Fruit fly (Drosophila melanogaster) whole organism, embryonic: ENCODE measurements around the gene SdicC.

Experiments used
- Atf3 ChIP-seq: fragments of 200-800 bp; sonication (Bioruptor generic); optimal IDR thresholded peaks from 3 replicates; lab custom pipeline; 2016; ENCODE audit warnings: missing biosample characterization, missing genetic modification characterization
- B-H2 ChIP-seq: fragments of 200-800 bp; sonication (Bioruptor generic); optimal IDR thresholded peaks from 2 replicates; lab custom pipeline; 2018; ENCODE audit warnings: missing biosample characterization, mild to moderate bottlenecking, missing genetic modification characterization
- Blimp-1 ChIP-seq: fragments of 200-800 bp; sonication (Bioruptor generic); optimal IDR thresholded peaks from 3 replicates; lab custom pipeline; 2018; ENCODE audit warnings: missing biosample characterization, missing genetic modification characterization, mild to moderate bottlenecking, moderate library complexity, missing genetic modification reagents
- CG10654 ChIP-seq: fragments of 200-800 bp; sonication (Bioruptor generic); optimal IDR thresholded peaks from 2 replicates; lab custom pipeline; 2016; ENCODE audit warnings: missing biosample characterization, missing genetic modification characterization
- CG10979 ChIP-seq: fragments of 200-800 bp; sonication (Bioruptor generic); optimal IDR thresholded peaks from 2 replicates; lab custom pipeline; 2018; ENCODE audit warnings: missing biosample characterization, mild to moderate bottlenecking, missing genetic modification characterization, moderate library complexity
- CG12071 ChIP-seq: fragments of 200-800 bp; sonication (Bioruptor generic); optimal IDR thresholded peaks from 3 replicates; lab custom pipeline; 2018; ENCODE audit warnings: missing biosample characterization, mild to moderate bottlenecking, missing genetic modification characterization
- CG12769 ChIP-seq: fragments of 200-800 bp; sonication (Bioruptor generic); optimal IDR thresholded peaks from 2 replicates; lab custom pipeline; 2019; ENCODE audit warnings: missing biosample characterization, mild to moderate bottlenecking, missing genetic modification characterization, moderate library complexity
- CG17612 ChIP-seq: fragments of 200-800 bp; sonication (Bioruptor generic); IDR thresholded peaks from 2 replicates; pipeline ENCODE4 v1.3.6; 2022; ENCODE audit warnings: missing biosample characterization, missing genetic modification characterization
- CG17829 ChIP-seq: fragments of 200-800 bp; optimal IDR thresholded peaks from 2 replicates; lab custom pipeline; 2019; ENCODE audit warnings: missing biosample characterization, mild to moderate bottlenecking, missing genetic modification characterization, moderate library complexity
- CG2120 ChIP-seq: fragments of 200-800 bp; sonication (Bioruptor generic); optimal IDR thresholded peaks from 3 replicates; lab custom pipeline; 2016; ENCODE audit warnings: missing biosample characterization, missing genetic modification characterization
- CG2202 ChIP-seq: fragments of 200-800 bp; sonication (Bioruptor generic); optimal IDR thresholded peaks from 2 replicates; lab custom pipeline; 2018; ENCODE audit warnings: missing biosample characterization, mild to moderate bottlenecking, missing genetic modification characterization
- CG31365 ChIP-seq: fragments of 200-800 bp; sonication (Bioruptor generic); optimal IDR thresholded peaks from 2 replicates; lab custom pipeline; 2018; ENCODE audit warnings: missing biosample characterization, mild to moderate bottlenecking, missing genetic modification characterization
- CG31388 ChIP-seq: fragments of 200-800 bp; sonication (Bioruptor generic); optimal IDR thresholded peaks from 2 replicates; lab custom pipeline; 2016; ENCODE audit warnings: missing biosample characterization, missing genetic modification characterization
- CG4360 ChIP-seq: fragments of 200-800 bp; sonication (Bioruptor generic); IDR thresholded peaks from 2 replicates; pipeline ENCODE4 v1.3.6; 2022; ENCODE audit warnings: missing biosample characterization, missing genetic modification characterization
- CG9609 ChIP-seq: fragments of 200-800 bp; sonication (Bioruptor generic); optimal IDR thresholded peaks from 3 replicates; lab custom pipeline; 2016; ENCODE audit warnings: missing biosample characterization, missing genetic modification characterization
- CG9727 ChIP-seq: fragments of 200-800 bp; sonication (Bioruptor generic); optimal IDR thresholded peaks from 3 replicates; lab custom pipeline; 2017; ENCODE audit warnings: missing biosample characterization, mild to moderate bottlenecking, missing genetic modification characterization
- CG9876 ChIP-seq: fragments of 200-800 bp; sonication (Bioruptor generic); optimal IDR thresholded peaks from 2 replicates; lab custom pipeline; 2016; ENCODE audit warnings: missing biosample characterization, missing genetic modification characterization
- Chrac-16 ChIP-seq: fragments of 200-800 bp; sonication (Bioruptor generic); optimal IDR thresholded peaks from 3 replicates; lab custom pipeline; 2016; ENCODE audit warnings: missing biosample characterization, missing genetic modification characterization
- Dbx ChIP-seq: fragments of 200-800 bp; sonication (Bioruptor generic); IDR thresholded peaks from 3 replicates; pipeline ENCODE4 v1.3.6; 2022; ENCODE audit warnings: missing biosample characterization, missing genetic modification characterization
- Drgx ChIP-seq: fragments of 200-800 bp; sonication (Bioruptor generic); IDR thresholded peaks from 2 replicates; pipeline ENCODE4 v1.3.6; 2022; ENCODE audit warnings: missing biosample characterization, missing genetic modification characterization
- GATAe ChIP-seq: fragments of 200-800 bp; sonication (Bioruptor generic); conservative IDR thresholded peaks from 2 replicates; pipeline ENCODE4 v1.3.6; 2022; ENCODE audit warnings: missing biosample characterization, missing genetic modification characterization
- H2.0 ChIP-seq: fragments of 200-800 bp; sonication (Bioruptor generic); IDR thresholded peaks from 2 replicates; pipeline ENCODE4 v1.3.6; 2022; ENCODE audit warnings: missing biosample characterization, missing genetic modification characterization
- Hand ChIP-seq: fragments of 200-800 bp; sonication (Bioruptor generic); optimal IDR thresholded peaks from 2 replicates; lab custom pipeline; 2017; ENCODE audit warnings: mild to moderate bottlenecking, missing biosample characterization, missing genetic modification reagents, missing genetic modification characterization
- Mes4 ChIP-seq: fragments of 200-800 bp; sonication (Bioruptor generic); optimal IDR thresholded peaks from 2 replicates; lab custom pipeline; 2016; ENCODE audit warnings: missing biosample characterization, missing genetic modification characterization
- NK7.1 ChIP-seq: fragments of 200-800 bp; sonication (Bioruptor generic); optimal IDR thresholded peaks from 3 replicates; lab custom pipeline; 2016; ENCODE audit warnings: missing biosample characterization, missing genetic modification characterization
- Scr ChIP-seq: fragments of 200-800 bp; sonication (Bioruptor generic); IDR thresholded peaks from 2 replicates; pipeline ENCODE4 v1.3.6; 2022; ENCODE audit warnings: missing biosample characterization, missing genetic modification characterization; ENCODE audit not compliant: partially characterized antibody
- Sin3A ChIP-seq: fragments of >200 bp; optimal IDR thresholded peaks from 2 replicates; lab custom pipeline; 2018
- Ssrp ChIP-seq: fragments of 200-800 bp; sonication (Bioruptor generic); optimal IDR thresholded peaks from 2 replicates; lab custom pipeline; 2018; ENCODE audit warnings: missing biosample characterization, mild to moderate bottlenecking, missing genetic modification characterization, moderate library complexity
- TFAM ChIP-seq: fragments of 200-800 bp; sonication (Bioruptor generic); optimal IDR thresholded peaks from 2 replicates; lab custom pipeline; 2017; ENCODE audit warnings: missing biosample characterization, missing genetic modification characterization, inconsistent platforms
- Tbp ChIP-seq: fragments of >200 bp; optimal IDR thresholded peaks from 2 replicates; lab custom pipeline; 2018; ENCODE audit warnings: missing biosample characterization, missing genetic modification characterization
- amos ChIP-seq: fragments of 200-800 bp; sonication (Bioruptor generic); IDR thresholded peaks from 2 replicates; pipeline ENCODE4 v1.3.6; 2022; ENCODE audit warnings: missing biosample characterization, missing genetic modification characterization; ENCODE audit not compliant: partially characterized antibody
- aop ChIP-seq: fragments of 200-800 bp; sonication (Bioruptor generic); IDR thresholded peaks from 2 replicates; pipeline ENCODE4 v1.3.6; 2022; ENCODE audit warnings: missing biosample characterization, missing genetic modification characterization
- ara ChIP-seq: fragments of 200-800 bp; sonication (Bioruptor generic); IDR thresholded peaks from 2 replicates; pipeline ENCODE4 v1.3.6; 2022; ENCODE audit warnings: missing biosample characterization, missing genetic modification characterization
- ash1 ChIP-seq: fragments of 200-800 bp; sonication (Bioruptor generic); optimal IDR thresholded peaks from 2 replicates; lab custom pipeline; 2018; ENCODE audit warnings: missing biosample characterization, mild to moderate bottlenecking, missing genetic modification characterization
- chm ChIP-seq: fragments of 200-800 bp; sonication (Bioruptor generic); IDR thresholded peaks from 2 replicates; pipeline ENCODE4 v1.3.6; 2022; ENCODE audit warnings: missing biosample characterization, missing genetic modification characterization
- cwo ChIP-seq: fragments of 200-800 bp; sonication (Bioruptor generic); optimal IDR thresholded peaks from 3 replicates; lab custom pipeline; 2017; ENCODE audit warnings: missing biosample characterization, missing genetic modification characterization, mild to moderate bottlenecking, moderate library complexity, missing genetic modification reagents
- da ChIP-seq: fragments of 200-800 bp; sonication (Bioruptor generic); optimal IDR thresholded peaks from 2 replicates; lab custom pipeline; 2016; ENCODE audit warnings: missing biosample characterization, missing genetic modification characterization
- dan ChIP-seq: fragments of 200-800 bp; sonication (Bioruptor generic); IDR thresholded peaks from 2 replicates; pipeline ENCODE4 v1.3.6; 2022; ENCODE audit warnings: missing biosample characterization, missing genetic modification characterization
- dm ChIP-seq: fragments of 200-800 bp; sonication (Bioruptor generic); optimal IDR thresholded peaks from 3 replicates; lab custom pipeline; 2016; ENCODE audit warnings: missing biosample characterization, missing genetic modification characterization
- fd102C ChIP-seq: fragments of 200-800 bp; sonication (Bioruptor generic); optimal IDR thresholded peaks from 2 replicates; lab custom pipeline; 2018; ENCODE audit warnings: missing biosample characterization, mild to moderate bottlenecking, missing genetic modification characterization, moderate library complexity
- fd96Cb ChIP-seq: fragments of 200-800 bp; sonication (Bioruptor generic); optimal IDR thresholded peaks from 2 replicates; lab custom pipeline; 2018; ENCODE audit warnings: missing biosample characterization, mild to moderate bottlenecking, missing genetic modification characterization, moderate library complexity
- gce ChIP-seq: fragments of 200-800 bp; sonication (Bioruptor generic); IDR thresholded peaks from 3 replicates; pipeline ENCODE4 v1.3.6; 2022; ENCODE audit warnings: missing biosample characterization, missing genetic modification characterization
- ham ChIP-seq: fragments of 200-800 bp; sonication (Bioruptor generic); IDR thresholded peaks from 2 replicates; pipeline ENCODE4 v1.3.6; 2022; ENCODE audit warnings: missing biosample characterization, missing genetic modification characterization
- kay ChIP-seq: fragments of 200-800 bp; sonication (Bioruptor generic); optimal IDR thresholded peaks from 2 replicates; lab custom pipeline; 2016; ENCODE audit warnings: missing biosample characterization, missing genetic modification characterization
- mld ChIP-seq: fragments of 200-800 bp; sonication (Bioruptor generic); IDR thresholded peaks from 3 replicates; pipeline ENCODE4 v1.3.6; 2022; ENCODE audit warnings: missing biosample characterization, missing genetic modification characterization; ENCODE audit not compliant: partially characterized antibody
- oc ChIP-seq: fragments of 200-800 bp; sonication (Bioruptor generic); optimal IDR thresholded peaks from 2 replicates; lab custom pipeline; 2018; ENCODE audit warnings: missing biosample characterization, mild to moderate bottlenecking, missing genetic modification characterization, moderate library complexity
- onecut ChIP-seq: fragments of 200-800 bp; sonication (Bioruptor generic); IDR thresholded peaks from 2 replicates; pipeline ENCODE4 v1.3.6; 2022; ENCODE audit warnings: missing biosample characterization, missing genetic modification characterization
- p53 ChIP-seq: fragments of 200-800 bp; sonication (Bioruptor generic); optimal IDR thresholded peaks from 2 replicates; lab custom pipeline; 2016; ENCODE audit warnings: missing biosample characterization, missing genetic modification characterization
- pnt ChIP-seq: fragments of 200-800 bp; sonication (Bioruptor generic); optimal IDR thresholded peaks from 3 replicates; lab custom pipeline; 2016; ENCODE audit warnings: missing biosample characterization, missing genetic modification characterization
- slbo ChIP-seq: fragments of 200-800 bp; sonication (Bioruptor generic); IDR thresholded peaks from 2 replicates; pipeline ENCODE4 v1.3.6; 2022; ENCODE audit warnings: missing biosample characterization, missing genetic modification characterization
- slou ChIP-seq: fragments of 200-800 bp; sonication (Bioruptor generic); optimal IDR thresholded peaks from 3 replicates; lab custom pipeline; 2016; ENCODE audit warnings: missing biosample characterization, missing genetic modification characterization
- tll ChIP-seq, 2 experiments: fragments of 200-800 bp in 1 of 2; fragments of >200 bp in 1 of 2; sonication (Bioruptor generic) in 1 of 2; optimal IDR thresholded peaks; 2 replicates each; lab custom pipeline; 2017 to 2019; ENCODE audit warnings: missing biosample characterization in 2 of 2, missing genetic modification characterization in 2 of 2, mild to moderate bottlenecking in 1 of 2, moderate library complexity in 1 of 2

Gene SdicC

dm6 chrX:20173464-20173995, 43.5 kb downstream of the SdicC start, which contains the start of gene AnxB10 (continued):
- no peak for TF ChIP-seq ash1 (GFP tag; lab: Kevin White, UChicago)
- TF ChIP-seq mld (GFP tag; lab: Robert Waterston, UW): no peak
- no peak for TF ChIP-seq Tbp (GFP tag; lab: Kevin White, UChicago)
- peak; percentile 44 for TF ChIP-seq CG12071
- TF ChIP-seq NK7.1 (GFP tag; lab: Kevin White, UChicago): no peak
- TF ChIP-seq CG12769 (tag; lab: Kevin White, UChicago): no peak
- peak; percentile 43 for TF ChIP-seq onecut (GFP tag; lab: Robert Waterston, UW)
- peak; percentile 56; the same call in 1 of the 3 replicates for TF ChIP-seq Dbx (GFP tag; lab: Robert Waterston, UW)
- no peak for TF ChIP-seq CG17612 (GFP tag; lab: Robert Waterston, UW)
- peak; percentile 61 for TF ChIP-seq CG10979
- no peak for TF ChIP-seq Sin3A (lab: Kevin White, UChicago)
- TF ChIP-seq Drgx (GFP tag; lab: Robert Waterston, UW): peak; percentile 93
- TF ChIP-seq CG2202: no peak
- TF ChIP-seq CG9609 (GFP tag; lab: Kevin White, UChicago): peak; percentile 0
- TF ChIP-seq Hand (GFP tag; lab: Kevin White, UChicago): peak; percentile 7
- no peak for TF ChIP-seq ham
- peak; percentile 37 for TF ChIP-seq Mes4 (GFP tag; lab: Kevin White, UChicago)
- no peak for TF ChIP-seq tll (GFP tag; optimal IDR thresholded peaks at IDR 0.05; lab: Kevin White, UChicago)
- no peak for TF ChIP-seq da
- no peak for TF ChIP-seq B-H2 (GFP tag; lab: Kevin White, UChicago)
- TF ChIP-seq cwo: peak; percentile 58
- no peak for TF ChIP-seq kay (GFP tag; lab: Kevin White, UChicago)
- peak; percentile 22 for TF ChIP-seq oc
- no peak for TF ChIP-seq Scr
- peak; percentile 56 for TF ChIP-seq CG10654 (GFP tag; lab: Kevin White, UChicago)
- no peak for TF ChIP-seq p53
- peak; percentile 17 for TF ChIP-seq Chrac-16 (GFP tag; lab: Kevin White, UChicago)
- TF ChIP-seq TFAM: no peak
- TF ChIP-seq Blimp-1 (GFP tag; lab: Kevin White, UChicago): peak; percentile 64
- no peak for TF ChIP-seq CG31365 (tag; lab: Kevin White, UChicago)
- no peak for TF ChIP-seq dan (GFP tag; lab: Robert Waterston, UW)
- no peak for TF ChIP-seq chm (GFP tag; lab: Robert Waterston, UW)
- peak; percentile 40 for TF ChIP-seq CG2120 (GFP tag; lab: Kevin White, UChicago)
- peak; percentile 67 for TF ChIP-seq fd96Cb (tag; lab: Kevin White, UChicago)
- 0 out of 2 replicates have a peak, but pooled peaks have one; percentile 22 for TF ChIP-seq ara
- peak; percentile 58 for TF ChIP-seq CG17829 (tag; lab: Kevin White, UChicago)
- peak; percentile 2 for TF ChIP-seq Atf3
- no peak for TF ChIP-seq slou
- no peak for TF ChIP-seq GATAe (GFP tag; lab: Robert Waterston, UW)
- no peak for TF ChIP-seq fd102C (GFP tag; lab: Kevin White, UChicago)
- no peak for TF ChIP-seq amos (GFP tag; lab: Robert Waterston, UW)
- TF ChIP-seq Ssrp (tag; lab: Kevin White, UChicago): peak; percentile 31
- no peak for TF ChIP-seq aop
- TF ChIP-seq pnt (GFP tag; lab: Kevin White, UChicago): peak; percentile 25
- TF ChIP-seq CG9727: peak; percentile 51
- peak; percentile 54 for TF ChIP-seq slbo (GFP tag; lab: Robert Waterston, UW)
- no peak for TF ChIP-seq CG31388 (GFP tag; lab: Kevin White, UChicago)
- TF ChIP-seq dm: no peak
- TF ChIP-seq CG9876 (GFP tag; lab: Kevin White, UChicago): no peak
- TF ChIP-seq H2.0 (GFP tag; lab: Robert Waterston, UW): no peak
- TF ChIP-seq gce (GFP tag; lab: Robert Waterston, UW): no peak
- no peak for TF ChIP-seq CG4360 (GFP tag; lab: Robert Waterston, UW)
